Worm (Caenorhabditis elegans) whole organism, L3 larva: ENCODE measurements around the gene col-153.

Experiments used
- R02D3.7 ChIP-seq: fragments of 150-350 bp; optimal IDR thresholded peaks from 2 replicates; lab custom pipeline; 2014; ENCODE audit warnings: missing biosample characterization, missing genetic modification characterization
- ceh-28 ChIP-seq: fragments of 150-350 bp; optimal IDR thresholded peaks from 2 replicates; lab custom pipeline; 2014; ENCODE audit warnings: missing biosample characterization, missing genetic modification reagents, missing genetic modification characterization
- ceh-9 ChIP-seq: sonication (generic microtip); optimal IDR thresholded peaks from 2 replicates; lab custom pipeline; 2018; ENCODE audit warnings: missing biosample characterization, missing genetic modification characterization
- daf-12 ChIP-seq: fragments of 150-350 bp; optimal IDR thresholded peaks from 2 replicates; lab custom pipeline; 2014; ENCODE audit warnings: missing biosample characterization, missing genetic modification reagents, missing genetic modification characterization
- egl-5 ChIP-seq: fragments of 150-350 bp; optimal IDR thresholded peaks from 2 replicates; lab custom pipeline; 2017; ENCODE audit warnings: missing biosample characterization, missing genetic modification reagents, missing genetic modification characterization, inconsistent platforms
- elt-1 ChIP-seq: fragments of 150-350 bp; optimal IDR thresholded peaks from 2 replicates; lab custom pipeline; 2014; ENCODE audit warnings: missing biosample characterization, missing genetic modification characterization
- elt-2 ChIP-seq: sonication (generic microtip); optimal IDR thresholded peaks from 2 replicates; lab custom pipeline; 2016; ENCODE audit warnings: missing genetic modification reagents, mild to moderate bottlenecking, missing genetic modification characterization, missing compliant biosample characterization
- elt-3 ChIP-seq, 3 experiments: fragments of 150-350 bp in 1 of 3; sonication (generic microtip) in 2 of 3; optimal IDR thresholded peaks; 2 replicates in 2 of 3; 4 replicates in 1 of 3; lab custom pipeline; 2014 to 2017; ENCODE audit warnings: missing biosample characterization in 3 of 3, missing genetic modification characterization in 3 of 3
- fkh-10 ChIP-seq: sonication (generic microtip); optimal IDR thresholded peaks from 2 replicates; lab custom pipeline; 2017; ENCODE audit warnings: missing biosample characterization, missing genetic modification reagents, missing genetic modification characterization
- fos-1 ChIP-seq: fragments of 150-350 bp; optimal IDR thresholded peaks from 2 replicates; lab custom pipeline; 2014; ENCODE audit warnings: missing biosample characterization, missing genetic modification characterization
- hmg-11 ChIP-seq: sonication (generic microtip); optimal IDR thresholded peaks from 2 replicates; lab custom pipeline; 2016; ENCODE audit warnings: missing genetic modification characterization, missing compliant biosample characterization
- lin-15B ChIP-seq: fragments of 150-350 bp; optimal IDR thresholded peaks from 2 replicates; lab custom pipeline; 2014; ENCODE audit warnings: missing biosample characterization, missing genetic modification characterization
- mml-1 ChIP-seq: fragments of 150-350 bp; sonication (generic microtip); optimal IDR thresholded peaks from 3 replicates; lab custom pipeline; 2014; ENCODE audit warnings: missing biosample characterization, missing genetic modification characterization
- nfya-1 ChIP-seq: sonication (generic microtip); optimal IDR thresholded peaks from 2 replicates; lab custom pipeline; 2017; ENCODE audit warnings: missing genetic modification characterization, mild to moderate bottlenecking, missing compliant biosample characterization, antibody characterized with exemption, moderate library complexity; ENCODE audit not compliant: insufficient read depth
- nhr-12 ChIP-seq: fragments of 150-350 bp; optimal IDR thresholded peaks from 2 replicates; lab custom pipeline; 2014; ENCODE audit warnings: missing biosample characterization, missing genetic modification characterization
- nhr-23 ChIP-seq: fragments of 150-350 bp; optimal IDR thresholded peaks from 2 replicates; lab custom pipeline; 2014; ENCODE audit warnings: missing biosample characterization, missing genetic modification reagents, missing genetic modification characterization
- nhr-237 ChIP-seq: fragments of 150-350 bp; optimal IDR thresholded peaks from 2 replicates; lab custom pipeline; 2014; ENCODE audit warnings: missing biosample characterization, missing genetic modification characterization
- nhr-25 ChIP-seq: sonication (generic microtip); optimal IDR thresholded peaks from 2 replicates; lab custom pipeline; 2017; ENCODE audit warnings: missing biosample characterization, missing genetic modification characterization
- nhr-43 ChIP-seq: sonication (generic microtip); optimal IDR thresholded peaks from 2 replicates; lab custom pipeline; 2016; ENCODE audit warnings: mild to moderate bottlenecking, missing genetic modification characterization, missing compliant biosample characterization; ENCODE audit not compliant: poor library complexity, severe bottlenecking
- pha-4 ChIP-seq: fragments of 150-350 bp; optimal IDR thresholded peaks from 2 replicates; lab custom pipeline; 2014; ENCODE audit warnings: missing biosample characterization, missing genetic modification reagents, missing genetic modification characterization
- snpc-4 ChIP-seq: fragments of 150-350 bp; optimal IDR thresholded peaks from 2 replicates; lab custom pipeline; 2014; ENCODE audit warnings: missing biosample characterization, missing genetic modification characterization
- tbx-2 ChIP-seq: sonication (generic microtip); optimal IDR thresholded peaks from 2 replicates; lab custom pipeline; 2016; ENCODE audit warnings: mild to moderate bottlenecking, missing genetic modification characterization, missing compliant biosample characterization
- ztf-4 ChIP-seq: fragments of 150-350 bp; optimal IDR thresholded peaks from 2 replicates; lab custom pipeline; 2014; ENCODE audit warnings: missing biosample characterization, missing genetic modification characterization

col-153 gene

DNA sequence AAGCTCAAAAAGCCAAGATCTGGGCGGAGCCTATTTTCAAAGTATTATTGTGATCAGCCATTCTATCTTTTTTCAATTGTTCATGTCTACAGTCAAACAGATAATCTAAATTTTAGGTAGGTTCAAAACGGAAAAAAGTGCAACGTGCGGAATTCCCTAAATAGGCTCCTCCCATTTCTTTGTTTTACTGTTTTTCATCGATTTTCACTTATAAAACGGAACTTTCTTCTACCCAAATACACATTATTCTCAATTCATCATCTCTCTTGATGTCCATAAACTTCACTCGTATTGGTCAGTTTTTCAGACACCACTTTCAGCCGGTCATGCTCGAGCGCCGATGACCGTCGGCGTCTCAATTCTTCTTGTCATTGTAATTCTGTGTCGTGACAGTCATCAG is 49.2 kb downstream of the col-153 start, which contains the start of gene F53B7.7:
F53B7.7 (plus strand) TSS at position 301 of the 400 bp plus-strand sequence.
- TF ChIP-seq elt-1 (tag; lab: Kevin White, UChicago) = no peak
- no peak for TF ChIP-seq daf-12
- no peak for TF ChIP-seq nhr-12
- TF ChIP-seq mml-1 (tag; lab: Kevin White, UChicago) = no peak
- TF ChIP-seq ceh-28 (tag; lab: Kevin White, UChicago) = no peak
- no peak for TF ChIP-seq elt-3 (tag; optimal IDR thresholded peaks at IDR 0.05; lab: Kevin White, UChicago)
- TF ChIP-seq nhr-23 = no peak
- TF ChIP-seq ztf-4 (tag; lab: Kevin White, UChicago) = no peak
- no peak for TF ChIP-seq pha-4
- TF ChIP-seq snpc-4 (tag; lab: Kevin White, UChicago) = no peak
- TF ChIP-seq hmg-11 = no peak
- no peak for TF ChIP-seq tbx-2
- no peak for TF ChIP-seq fos-1 (tag; lab: Kevin White, UChicago)

DNA sequence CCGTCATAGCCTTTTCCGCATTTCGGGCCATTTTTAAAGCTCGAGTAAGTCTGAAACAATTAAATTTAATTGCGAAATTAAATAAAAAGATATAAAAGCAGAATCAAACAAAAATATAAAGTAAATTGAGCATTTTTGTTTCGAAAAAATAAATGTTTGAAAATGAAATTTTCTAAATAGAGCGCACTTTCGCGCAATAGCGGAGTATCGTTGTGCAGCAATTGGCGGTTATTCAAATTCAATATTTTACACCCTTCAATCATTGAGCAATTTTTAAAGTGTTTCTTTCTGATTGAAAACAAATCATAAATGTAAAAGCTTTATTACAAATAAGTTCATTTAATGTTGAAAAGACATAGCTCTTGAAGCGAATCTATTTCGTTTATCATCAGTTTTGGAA is 51.0 kb downstream of the col-153 start, which contains the start of gene isy-1:
isy-1 (minus strand) TSS at position 50 of the 400 bp plus-strand sequence.
- TF ChIP-seq elt-1 (tag; lab: Kevin White, UChicago) (no peak), nhr-25 (tag; lab: Kevin White, UChicago) (peak; percentile 45), mml-1 (tag; lab: Kevin White, UChicago) (no peak), snpc-4 (tag; lab: Kevin White, UChicago) (peak; percentile 87), R02D3.7 (peak; percentile 29), egl-5 (tag; lab: Kevin White, UChicago) (peak; percentile 41), pha-4 (peak; percentile 94), elt-2 (tag; lab: Kevin White, UChicago) (peak; percentile 18), nfya-1 (tag; lab: Kevin White, UChicago) (peak; percentile 81), fkh-10 (GFP tag; lab: Kevin White, UChicago) (peak; percentile 22), nhr-237 (tag; lab: Kevin White, UChicago) (no peak), lin-15B (tag; lab: Kevin White, UChicago) (peak; percentile 95), nhr-43 (peak; percentile 12), ceh-9 (tag; lab: Kevin White, UChicago) (no peak)
